Worm (Caenorhabditis elegans): Measurements from ENCODE around the gene mec-1.

mec-1 gene

ce11 chrV:7003850-7004249, 47.5 kb downstream of the mec-1 start, which contains the start of gene srab-4:
Gene srab-4 (plus strand): TSS chrV:7004150.
- TF ChIP-seq sdz-38 (tag; optimal IDR thresholded peaks at IDR 0.05) (no peak), ceh-27 (GFP tag; optimal IDR thresholded peaks at IDR 0.05) (no peak), madf-6 (GFP tag; IDR thresholded peaks at IDR 0.05) (no peak), unc-130 (GFP tag; optimal IDR thresholded peaks at IDR 0.05) (no peak), ztf-28 (GFP tag; IDR thresholded peaks at IDR 0.05) (no peak), lin-35 (GFP tag; optimal IDR thresholded peaks at IDR 0.05) (no peak), efl-1 (GFP tag; optimal IDR thresholded peaks at IDR 0.05) (no peak), ZK185.1 (tag; optimal IDR thresholded peaks at IDR 0.05; ENCODE audit: poor library complexity, severe bottlenecking) (no peak), ztf-3 (GFP tag; optimal IDR thresholded peaks at IDR 0.05) (no peak), lag-1 (GFP tag; IDR thresholded peaks at IDR 0.05) (no peak), B0035.1 (tag; optimal IDR thresholded peaks at IDR 0.05) (no peak), F37B4.10 (GFP tag; IDR thresholded peaks at IDR 0.05) (no peak), K11D2.4 (GFP tag; IDR thresholded peaks at IDR 0.05) (no peak), F49E8.2 (tag; optimal IDR thresholded peaks at IDR 0.05; ENCODE audit: insufficient read depth) (no peak), egrh-3 (GFP tag; IDR thresholded peaks at IDR 0.05) (no peak), F33H1.4 (GFP tag; IDR thresholded peaks at IDR 0.05) (no peak), B0336.3 (GFP tag; IDR thresholded peaks at IDR 0.05) (no peak), tlf-1 (GFP tag; optimal IDR thresholded peaks at IDR 0.05) (no peak), Y53G8AR.9 (GFP tag; conservative IDR thresholded peaks at IDR 0.05) (no peak), Y53F4B.3 (GFP tag; IDR thresholded peaks at IDR 0.05) (no peak)

- TF ChIP-seq F33H1.4 (GFP tag; IDR thresholded peaks at IDR 0.05) (no peak), ztf-25 (GFP tag; IDR thresholded peaks at IDR 0.05) (no peak), attf-5 (GFP tag; optimal IDR thresholded peaks at IDR 0.05) (no peak), unc-130 (GFP tag; optimal IDR thresholded peaks at IDR 0.05) (no peak)
Observed at ce11 chrV:7005964-7006363, 49.6 kb downstream of the mec-1 start, which contains the start of gene spig-10. Gene spig-10 (plus strand): TSS chrV:7006264.

ce11 chrV:7007307-7007706, 51.0 kb downstream of the mec-1 start, which contains the start of gene drd-10:
Gene drd-10 (plus strand): TSS chrV:7007607.
- TF ChIP-seq dpl-1 (GFP tag; optimal IDR thresholded peaks at IDR 0.05) (no peak), ccch-3 (GFP tag; optimal IDR thresholded peaks at IDR 0.05) (no peak), hmg-1.2 (GFP tag; IDR thresholded peaks at IDR 0.05) (no peak), T26A5.8 (tag; optimal IDR thresholded peaks at IDR 0.05) (no peak), chd-7 (tag; optimal IDR thresholded peaks at IDR 0.05) (no peak), ekl-4 (GFP tag; IDR thresholded peaks at IDR 0.05) (no peak), pha-4 (tag; optimal IDR thresholded peaks at IDR 0.05) (no peak), ztf-22 (GFP tag; optimal IDR thresholded peaks at IDR 0.05) (no peak)

ce11 chrV:7009461-7009860, 53.1 kb downstream of the mec-1 start, which contains the start of gene C33G8.2:
Gene C33G8.2 (plus strand): TSS chrV:7009761.
- no peak for TF ChIP-seq snpc-4 (GFP tag; optimal IDR thresholded peaks at IDR 0.05)
- no peak for TF ChIP-seq snpc-4 (tag; optimal IDR thresholded peaks at IDR 0.05)
- no peak for TF ChIP-seq ceh-91 (GFP tag; IDR thresholded peaks at IDR 0.05)
- no peak for TF ChIP-seq sea-2 (GFP tag; IDR thresholded peaks at IDR 0.05)
- TF ChIP-seq F57C9.4 (tag; optimal IDR thresholded peaks at IDR 0.05), result no peak

All from whole organism, young adult.